Fruit fly (Drosophila melanogaster): ENCODE data around the gene CG12256.

Gene CG12256

dm6 chr3R:12197641-12198040, 28.5 kb downstream of the CG12256 start, which contains the start of gene Adk1:
Adk1 (plus strand) TSS chr3R:12197941.
- no peak for TF ChIP-seq Jra (GFP tag; optimal IDR thresholded peaks at IDR 0.05)
- no peak for TF ChIP-seq ey (GFP tag; optimal IDR thresholded peaks at IDR 0.05)
- TF ChIP-seq N (GFP tag; optimal IDR thresholded peaks at IDR 0.05): no peak

- TF ChIP-seq lola (GFP tag; optimal IDR thresholded peaks at IDR 0.05): no peak
- TF ChIP-seq fru (GFP tag; optimal IDR thresholded peaks at IDR 0.05): peak; percentile 25
- TF ChIP-seq h (GFP tag; optimal IDR thresholded peaks at IDR 0.05): no peak
- no peak for TF ChIP-seq dl (GFP tag; optimal IDR thresholded peaks at IDR 0.05; ENCODE audit: insufficient read depth in 1 of 2, partially characterized antibody in 2 of 2)
- TF ChIP-seq CrebA (GFP tag; optimal IDR thresholded peaks at IDR 0.05; ENCODE audit: borderline replicate concordance): no peak
- no peak for TF ChIP-seq OdsH (GFP tag; optimal IDR thresholded peaks at IDR 0.05)
- no peak for TF ChIP-seq Jra (GFP tag; optimal IDR thresholded peaks at IDR 0.05)
- TF ChIP-seq foxo (GFP tag; optimal IDR thresholded peaks at IDR 0.05): peak in 1 of 2 experiments; percentile 43
- no peak for TF ChIP-seq sv (GFP tag; optimal IDR thresholded peaks at IDR 0.05)
- peak; percentile 26 for TF ChIP-seq HLH106 (tag; optimal IDR thresholded peaks at IDR 0.05)
Observed at dm6 chr3R:12196100-12196499, 30.0 kb downstream of the CG12256 start.

- TF ChIP-seq tai (GFP tag; optimal IDR thresholded peaks at IDR 0.05) (no peak), N (GFP tag; optimal IDR thresholded peaks at IDR 0.05) (no peak), Dfd (GFP tag; optimal IDR thresholded peaks at IDR 0.05) (no peak), GATAd (GFP tag; optimal IDR thresholded peaks at IDR 0.05) (no peak), dsf (GFP tag; optimal IDR thresholded peaks at IDR 0.05; ENCODE audit: borderline replicate concordance) (no peak), dl (GFP tag; optimal IDR thresholded peaks at IDR 0.05; ENCODE audit: insufficient read depth in 1 of 2, partially characterized antibody in 2 of 2) (no peak), Jra (GFP tag; optimal IDR thresholded peaks at IDR 0.05) (no peak), OdsH (GFP tag; optimal IDR thresholded peaks at IDR 0.05) (no peak), usp (GFP tag; optimal IDR thresholded peaks at IDR 0.05) (no peak), CG32264 (GFP tag; optimal IDR thresholded peaks at IDR 0.05) (no peak), CG9705 (GFP tag; optimal IDR thresholded peaks at IDR 0.05) (no peak), CrebA (GFP tag; optimal IDR thresholded peaks at IDR 0.05; ENCODE audit: borderline replicate concordance) (no peak), woc (GFP tag; optimal IDR thresholded peaks at IDR 0.05) (no peak), pan (optimal IDR thresholded peaks at IDR 0.05) (no peak), psq (GFP tag; optimal IDR thresholded peaks at IDR 0.05) (no peak), brk (GFP tag; optimal IDR thresholded peaks at IDR 0.05) (no peak), jim (GFP tag; optimal IDR thresholded peaks at IDR 0.05) (no peak), h (GFP tag; optimal IDR thresholded peaks at IDR 0.05) (no peak)
Observed at dm6 chr3R:12194911-12195310, 31.2 kb downstream of the CG12256 start, which contains the start of the genes eIF3d2 and CG43450. eIF3d2 (minus strand) TSS chr3R:12195011. CG43450 (plus strand) TSS chr3R:12195294.

- TF ChIP-seq fru (GFP tag; optimal IDR thresholded peaks at IDR 0.05): no peak
- TF ChIP-seq foxo (GFP tag; optimal IDR thresholded peaks at IDR 0.05): no peak
- peak; percentile 95 for TF ChIP-seq Dfd (GFP tag; optimal IDR thresholded peaks at IDR 0.05)
- TF ChIP-seq GATAd (GFP tag; optimal IDR thresholded peaks at IDR 0.05): no peak
- TF ChIP-seq rgr (GFP tag; optimal IDR thresholded peaks at IDR 0.05): no peak
Observed at dm6 chr3R:12185615-12186014, 40.5 kb downstream of the CG12256 start.

All from whole organism, wandering third instar larva.